Fruit fly (Drosophila melanogaster) whole organism, embryonic: ENCODE measurements around the gene CG4101.

Source experiments
- Atf3 ChIP-seq: fragments of 200-800 bp; sonication (Bioruptor generic); optimal IDR thresholded peaks from 3 replicates; lab custom pipeline; 2016; ENCODE audit warnings: missing biosample characterization, missing genetic modification characterization
- CG10209 ChIP-seq: fragments of 200-800 bp; sonication (Bioruptor generic); optimal IDR thresholded peaks from 3 replicates; lab custom pipeline; 2017; ENCODE audit warnings: missing biosample characterization, mild to moderate bottlenecking, missing genetic modification characterization, missing genetic modification reagents
- CG10565 ChIP-seq: fragments of 200-800 bp; sonication (Bioruptor generic); optimal IDR thresholded peaks from 3 replicates; lab custom pipeline; 2016; ENCODE audit warnings: missing biosample characterization, mild to moderate bottlenecking, missing genetic modification characterization
- CG10959 ChIP-seq: fragments of 200-800 bp; sonication (Bioruptor generic); IDR thresholded peaks from 2 replicates; pipeline ENCODE4 v1.3.6; 2022; ENCODE audit warnings: missing biosample characterization, missing genetic modification characterization
- CG11504 ChIP-seq: fragments of 200-800 bp; sonication (Bioruptor generic); optimal IDR thresholded peaks from 3 replicates; lab custom pipeline; 2019; ENCODE audit warnings: missing biosample characterization, mild to moderate bottlenecking, missing genetic modification characterization, moderate library complexity
- CG13296 ChIP-seq: fragments of 200-800 bp; sonication (Bioruptor generic); optimal IDR thresholded peaks from 3 replicates; lab custom pipeline; 2018; ENCODE audit warnings: missing biosample characterization, mild to moderate bottlenecking, missing genetic modification characterization
- CG13775 ChIP-seq: fragments of 200-800 bp; sonication (Bioruptor generic); optimal IDR thresholded peaks from 3 replicates; lab custom pipeline; 2017; ENCODE audit warnings: missing biosample characterization, mild to moderate bottlenecking, missing genetic modification characterization
- CG14441 ChIP-seq: fragments of 200-800 bp; sonication (Bioruptor generic); IDR thresholded peaks from 2 replicates; pipeline ENCODE4 v1.3.6; 2022; ENCODE audit warnings: missing biosample characterization, missing genetic modification characterization
- CG1529 ChIP-seq: fragments of 200-800 bp; sonication (Bioruptor generic); optimal IDR thresholded peaks from 3 replicates; lab custom pipeline; 2018; ENCODE audit warnings: missing biosample characterization, missing genetic modification characterization
- CG18011 ChIP-seq: fragments of 200-800 bp; sonication (Bioruptor generic); optimal IDR thresholded peaks from 2 replicates; lab custom pipeline; 2017; ENCODE audit warnings: missing biosample characterization, missing genetic modification characterization, mild to moderate bottlenecking, moderate library complexity, missing genotype
- CG32532 ChIP-seq: fragments of 200-800 bp; sonication (Bioruptor generic); IDR thresholded peaks from 2 replicates; pipeline ENCODE4 v1.3.6; 2022; ENCODE audit warnings: missing biosample characterization, missing genetic modification characterization
- CG32767 ChIP-seq: fragments of 200-800 bp; sonication (Bioruptor generic); IDR thresholded peaks from 2 replicates; pipeline ENCODE4 v1.3.6; 2022; ENCODE audit warnings: missing biosample characterization, missing genetic modification characterization
- CG32772 ChIP-seq: fragments of 200-800 bp; sonication (Bioruptor generic); IDR thresholded peaks from 2 replicates; pipeline ENCODE4 v1.3.6; 2022; ENCODE audit warnings: missing biosample characterization, missing genetic modification characterization
- CG4424 ChIP-seq: fragments of 200-800 bp; sonication (Bioruptor generic); optimal IDR thresholded peaks from 3 replicates; lab custom pipeline; 2016; ENCODE audit warnings: missing biosample characterization, missing genetic modification characterization
- CG6765 ChIP-seq: fragments of 200-800 bp; sonication (Bioruptor generic); optimal IDR thresholded peaks from 3 replicates; lab custom pipeline; 2017; ENCODE audit warnings: missing biosample characterization, mild to moderate bottlenecking, missing genetic modification characterization
- CG7745 ChIP-seq: fragments of 200-800 bp; sonication (Bioruptor generic); optimal IDR thresholded peaks from 2 replicates; lab custom pipeline; 2018; ENCODE audit warnings: missing biosample characterization, mild to moderate bottlenecking, missing genetic modification characterization, moderate library complexity
- CG8478 ChIP-seq: fragments of >200 bp; optimal IDR thresholded peaks from 2 replicates; lab custom pipeline; 2018
- CG9727 ChIP-seq: fragments of 200-800 bp; sonication (Bioruptor generic); optimal IDR thresholded peaks from 3 replicates; lab custom pipeline; 2017; ENCODE audit warnings: missing biosample characterization, mild to moderate bottlenecking, missing genetic modification characterization
- CG9817 ChIP-seq: fragments of 200-800 bp; sonication (Bioruptor generic); optimal IDR thresholded peaks from 2 replicates; lab custom pipeline; 2018; ENCODE audit warnings: missing biosample characterization, mild to moderate bottlenecking, missing genetic modification characterization, moderate library complexity
- Deaf1 ChIP-seq: fragments of 200-800 bp; optimal IDR thresholded peaks from 3 replicates; lab custom pipeline; 2019; ENCODE audit warnings: missing biosample characterization, mild to moderate bottlenecking, missing genetic modification characterization, moderate library complexity
- Dll ChIP-seq: fragments of 200-800 bp; sonication (Bioruptor generic); IDR thresholded peaks from 4 replicates; pipeline ENCODE4 v1.3.6; 2022; ENCODE audit warnings: missing biosample characterization, missing genetic modification characterization; ENCODE audit not compliant: partially characterized antibody
- Elba2 ChIP-seq: fragments of 200-800 bp; sonication (Bioruptor generic); optimal IDR thresholded peaks from 3 replicates; lab custom pipeline; 2016; ENCODE audit warnings: missing biosample characterization, missing genetic modification characterization
- HLH4C ChIP-seq: fragments of 200-800 bp; sonication (Bioruptor generic); IDR thresholded peaks from 3 replicates; pipeline ENCODE4 v1.3.6; 2022; ENCODE audit warnings: missing biosample characterization, missing genetic modification characterization; ENCODE audit not compliant: partially characterized antibody
- Sox100B ChIP-seq: fragments of 200-800 bp; sonication (Bioruptor generic); optimal IDR thresholded peaks from 3 replicates; lab custom pipeline; 2018; ENCODE audit warnings: missing biosample characterization, mild to moderate bottlenecking, missing genetic modification characterization
- abd-A ChIP-seq: fragments of 200-800 bp; sonication (Bioruptor generic); optimal IDR thresholded peaks from 3 replicates; lab custom pipeline; 2019; ENCODE audit warnings: missing biosample characterization, mild to moderate bottlenecking, missing genetic modification characterization, moderate library complexity
- al ChIP-seq: fragments of 200-800 bp; sonication (Bioruptor generic); IDR thresholded peaks from 2 replicates; pipeline ENCODE4 v1.3.6; 2022; ENCODE audit warnings: missing biosample characterization, missing genetic modification characterization
- bbx ChIP-seq: fragments of 200-800 bp; sonication (Bioruptor generic); IDR thresholded peaks from 2 replicates; pipeline ENCODE4 v1.3.6; 2022; ENCODE audit warnings: missing biosample characterization, missing genetic modification characterization; ENCODE audit not compliant: partially characterized antibody
- bigmax ChIP-seq: fragments of 200-800 bp; sonication (Bioruptor generic); optimal IDR thresholded peaks from 2 replicates; lab custom pipeline; 2018; ENCODE audit warnings: missing biosample characterization, mild to moderate bottlenecking, missing genetic modification characterization
- corto ChIP-seq: fragments of 200-800 bp; sonication (Bioruptor generic); optimal IDR thresholded peaks from 2 replicates; lab custom pipeline; 2016; ENCODE audit warnings: missing biosample characterization, mild to moderate bottlenecking, missing genetic modification characterization, moderate library complexity
- crol ChIP-seq: fragments of 200-800 bp; sonication (Bioruptor generic); IDR thresholded peaks from 2 replicates; pipeline ENCODE4 v1.3.6; 2022; ENCODE audit warnings: missing biosample characterization, missing genetic modification characterization
- dmrt11E ChIP-seq: fragments of 200-800 bp; sonication (Bioruptor generic); optimal IDR thresholded peaks from 3 replicates; lab custom pipeline; 2018; ENCODE audit warnings: missing biosample characterization, mild to moderate bottlenecking, missing genetic modification characterization, moderate library complexity
- ems ChIP-seq: fragments of 200-800 bp; sonication (Bioruptor generic); optimal IDR thresholded peaks from 3 replicates; lab custom pipeline; 2016; ENCODE audit warnings: missing biosample characterization, missing genetic modification characterization
- fd64A ChIP-seq: fragments of 200-800 bp; sonication (Bioruptor generic); optimal IDR thresholded peaks from 3 replicates; lab custom pipeline; 2018; ENCODE audit warnings: missing biosample characterization, mild to moderate bottlenecking, missing genetic modification characterization
- grn ChIP-seq: fragments of 200-800 bp; sonication (Bioruptor generic); optimal IDR thresholded peaks from 3 replicates; lab custom pipeline; 2017; ENCODE audit warnings: missing biosample characterization, missing genetic modification characterization
- gsb ChIP-seq: fragments of 200-800 bp; sonication (Bioruptor generic); IDR thresholded peaks from 2 replicates; pipeline ENCODE4 v1.3.6; 2022; ENCODE audit warnings: missing biosample characterization, missing genetic modification characterization
- ken ChIP-seq: fragments of 200-800 bp; sonication (Bioruptor generic); IDR thresholded peaks from 3 replicates; pipeline ENCODE4 v1.3.6; 2022; ENCODE audit warnings: missing biosample characterization, missing genetic modification characterization
- klu ChIP-seq: fragments of 200-800 bp; sonication (Bioruptor generic); IDR thresholded peaks from 2 replicates; pipeline ENCODE4 v1.3.6; 2022; ENCODE audit warnings: missing biosample characterization, missing genetic modification characterization
- mam ChIP-seq: fragments of 200-800 bp; sonication (Bioruptor generic); optimal IDR thresholded peaks from 3 replicates; lab custom pipeline; 2016; ENCODE audit warnings: missing biosample characterization, missing genetic modification characterization
- org-1 ChIP-seq: fragments of 200-800 bp; sonication (Bioruptor generic); optimal IDR thresholded peaks from 2 replicates; lab custom pipeline; 2017; ENCODE audit warnings: missing biosample characterization, missing genetic modification characterization
- pfk ChIP-seq: fragments of 200-800 bp; sonication (Bioruptor generic); optimal IDR thresholded peaks from 2 replicates; lab custom pipeline; 2018; ENCODE audit warnings: missing biosample characterization, mild to moderate bottlenecking, missing genetic modification characterization, moderate library complexity
- schlank ChIP-seq: fragments of 200-800 bp; sonication (Bioruptor generic); optimal IDR thresholded peaks from 2 replicates; lab custom pipeline; 2018; ENCODE audit warnings: missing biosample characterization, mild to moderate bottlenecking, missing genetic modification characterization
- sisA ChIP-seq: fragments of 200-800 bp; sonication (Bioruptor generic); IDR thresholded peaks from 2 replicates; pipeline ENCODE4 v1.3.6; 2022; ENCODE audit warnings: missing biosample characterization, missing genetic modification characterization
- stwl ChIP-seq: fragments of 200-800 bp; sonication (Bioruptor generic); optimal IDR thresholded peaks from 3 replicates; lab custom pipeline; 2018; ENCODE audit warnings: missing biosample characterization, mild to moderate bottlenecking, missing genetic modification characterization, moderate library complexity
- tio ChIP-seq: fragments of 200-800 bp; sonication (Bioruptor generic); optimal IDR thresholded peaks from 2 replicates; lab custom pipeline; 2017; ENCODE audit warnings: missing biosample characterization, missing genetic modification characterization, inconsistent platforms
- toy ChIP-seq: fragments of 200-800 bp; sonication (Bioruptor generic); IDR thresholded peaks from 2 replicates; pipeline ENCODE4 v1.3.6; 2022; ENCODE audit warnings: missing biosample characterization, missing genetic modification characterization
- vvl ChIP-seq: fragments of 200-800 bp; sonication (Bioruptor generic); IDR thresholded peaks from 2 replicates; pipeline ENCODE4 v1.3.6; 2022; ENCODE audit warnings: missing biosample characterization, missing genetic modification characterization
- wek ChIP-seq: fragments of 200-800 bp; sonication (Bioruptor generic); optimal IDR thresholded peaks from 3 replicates; lab custom pipeline; 2018; ENCODE audit warnings: missing biosample characterization, mild to moderate bottlenecking, missing genetic modification characterization, moderate library complexity
- zf30C ChIP-seq: fragments of 200-800 bp; sonication (Bioruptor generic); optimal IDR thresholded peaks from 3 replicates; lab custom pipeline; 2018; ENCODE audit warnings: missing biosample characterization, mild to moderate bottlenecking, missing genetic modification characterization

CG4101 gene

DNA sequence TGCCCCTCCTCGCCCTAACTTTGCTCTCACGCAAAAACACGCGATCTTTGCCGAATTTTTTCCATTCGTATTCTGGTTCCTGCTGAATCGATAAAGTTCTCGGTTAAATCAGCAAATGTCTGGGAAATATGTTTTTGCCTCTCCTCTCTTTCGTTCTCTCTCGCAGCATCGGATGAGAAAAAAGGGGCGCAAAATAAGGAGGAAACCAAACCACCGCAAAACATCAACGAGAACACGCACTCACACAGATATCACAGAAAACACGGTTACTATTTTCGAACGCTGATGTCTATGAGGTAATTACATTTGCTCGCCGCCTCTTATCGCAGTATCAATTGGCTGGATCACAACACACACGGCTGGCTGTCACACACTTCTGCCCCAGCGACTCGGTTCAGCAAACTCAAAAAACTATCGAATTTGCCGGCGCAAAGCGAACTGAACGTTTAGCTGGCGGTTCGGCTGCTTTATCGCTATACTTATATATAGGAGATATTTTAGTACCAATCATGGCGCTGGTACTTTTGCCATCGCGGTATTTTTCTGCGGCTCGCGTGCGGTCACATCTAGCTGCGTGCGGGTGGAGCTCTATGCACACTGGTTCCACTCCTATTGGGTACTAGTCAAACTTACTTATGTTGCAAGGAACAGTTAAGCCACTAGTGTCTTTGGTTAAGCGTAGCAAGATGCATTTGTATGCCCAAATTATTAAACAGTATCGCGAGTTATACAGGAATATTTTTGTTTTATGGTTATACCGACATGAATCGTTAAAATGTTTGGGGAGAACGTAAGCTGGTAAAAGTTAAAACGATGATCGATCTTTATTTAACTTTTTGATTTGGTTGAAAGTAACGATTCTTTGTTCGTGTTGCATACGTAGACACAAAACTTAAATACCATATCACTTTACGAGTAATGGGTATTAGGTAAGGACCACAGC, 49.2 kb downstream of the CG4101 start, which contains the start of gene Baldspot (continued):
- TF ChIP-seq CG9817 (tag; lab: Kevin White, UChicago), result peak; percentile 69
- 0 out of 3 replicates have a peak, but pooled peaks have one; percentile 45 for TF ChIP-seq ken (GFP tag; lab: Robert Waterston, UW)
- peak; percentile 81 for TF ChIP-seq org-1 (GFP tag; lab: Kevin White, UChicago)
- TF ChIP-seq al (GFP tag; lab: Robert Waterston, UW), result peak; percentile 42; the same call in 1 of the 2 replicates
- peak; percentile 89 for TF ChIP-seq klu (GFP tag; lab: Robert Waterston, UW)
- TF ChIP-seq CG10959, result peak; percentile 45
- peak; percentile 70 for TF ChIP-seq CG32532
- peak; percentile 10 for TF ChIP-seq CG13775
- peak; percentile 96 for TF ChIP-seq Elba2 (GFP tag; lab: Kevin White, UChicago)
- TF ChIP-seq crol, result peak; percentile 44
- peak; percentile 48 for TF ChIP-seq CG10209
- peak; percentile 91 for TF ChIP-seq CG9727 (GFP tag; lab: Kevin White, UChicago)
- TF ChIP-seq wek (GFP tag; lab: Kevin White, UChicago), result peak; percentile 53
- TF ChIP-seq CG7745, result no peak
- peak; percentile 67 for TF ChIP-seq vvl (GFP tag; lab: Robert Waterston, UW)
- TF ChIP-seq CG13296, result peak; percentile 89
- peak; percentile 88 for TF ChIP-seq CG6765 (GFP tag; lab: Kevin White, UChicago)
- peak; percentile 45 for TF ChIP-seq zf30C (GFP tag; lab: Kevin White, UChicago)
- TF ChIP-seq fd64A (GFP tag; lab: Kevin White, UChicago), result peak; percentile 65
- peak; percentile 49 for TF ChIP-seq Atf3 (GFP tag; lab: Kevin White, UChicago)
- peak; percentile 48; the same call in 1 of the 2 replicates for TF ChIP-seq gsb (GFP tag; lab: Robert Waterston, UW)
- peak; percentile 71 for TF ChIP-seq sisA (GFP tag; lab: Robert Waterston, UW)
- TF ChIP-seq Deaf1 (tag; lab: Kevin White, UChicago), result peak; percentile 82
- TF ChIP-seq bigmax, result peak; percentile 54
- TF ChIP-seq tio (GFP tag; lab: Kevin White, UChicago), result no peak
- TF ChIP-seq CG1529 (GFP tag; lab: Kevin White, UChicago), result peak; percentile 16
- TF ChIP-seq CG4424 (GFP tag; lab: Kevin White, UChicago), result peak; percentile 84
- TF ChIP-seq ems (GFP tag; lab: Kevin White, UChicago), result peak; percentile 65
- peak; percentile 64 for TF ChIP-seq CG14441
- TF ChIP-seq mam (GFP tag; lab: Kevin White, UChicago), result peak; percentile 92
- TF ChIP-seq bbx (GFP tag; lab: Robert Waterston, UW), result peak; percentile 81
- peak; percentile 82 for TF ChIP-seq stwl (tag; lab: Kevin White, UChicago)
- TF ChIP-seq schlank (tag; lab: Kevin White, UChicago), result peak; percentile 50
- TF ChIP-seq corto (GFP tag; lab: Kevin White, UChicago), result no peak
- TF ChIP-seq Dll (GFP tag; lab: Robert Waterston, UW), result no peak; the same call in none of the 4 replicates
- peak; percentile 41; the same call in 1 of the 2 replicates for TF ChIP-seq CG32772 (GFP tag; lab: Robert Waterston, UW)
- TF ChIP-seq HLH4C (GFP tag; lab: Robert Waterston, UW), result peak; percentile 56
- TF ChIP-seq CG18011 (GFP tag; lab: Kevin White, UChicago), result peak; percentile 10
- no peak for TF ChIP-seq CG8478
- no peak for TF ChIP-seq pfk (GFP tag; lab: Kevin White, UChicago)
- TF ChIP-seq toy (GFP tag; lab: Robert Waterston, UW), result no peak
- TF ChIP-seq grn (GFP tag; lab: Kevin White, UChicago), result peak; percentile 99
- peak; percentile 87 for TF ChIP-seq CG11504
- peak; percentile 73 for TF ChIP-seq CG32767 (GFP tag; lab: Robert Waterston, UW)
- TF ChIP-seq dmrt11E, result peak; percentile 34
- peak; percentile 86 for TF ChIP-seq Sox100B (GFP tag; lab: Kevin White, UChicago)
- TF ChIP-seq abd-A (tag; lab: Kevin White, UChicago), result peak; percentile 85
- peak; percentile 78 for TF ChIP-seq CG10565 (GFP tag; lab: Kevin White, UChicago)
